Worm (Caenorhabditis elegans) whole organism, young adult: ENCODE results near the gene C05D12.2.

Source experiments
- B0261.1 ChIP-seq: sonication (generic microtip); optimal IDR thresholded peaks from 2 replicates; lab custom pipeline; 2016; ENCODE audit warnings: mild to moderate bottlenecking, missing genetic modification characterization, moderate library complexity, missing compliant biosample characterization
- C06A6.2 ChIP-seq: fragments of 200-800 bp; sonication (Bioruptor generic); conservative IDR thresholded peaks from 2 replicates; pipeline ENCODE4 v1.3.6; 2022; ENCODE audit warnings: missing genetic modification characterization, missing compliant biosample characterization
- C17E4.6 ChIP-seq: fragments of 200-800 bp; sonication (Bioruptor generic); IDR thresholded peaks from 2 replicates; pipeline ENCODE4 v1.3.6; 2022; ENCODE audit warnings: missing genetic modification reagents, missing genetic modification characterization, missing compliant biosample characterization
- F49E8.2 ChIP-seq: sonication (generic microtip); optimal IDR thresholded peaks from 3 replicates; lab custom pipeline; 2017; ENCODE audit warnings: missing genetic modification characterization, mild to moderate bottlenecking, missing compliant biosample characterization, antibody characterized with exemption, moderate library complexity; ENCODE audit not compliant: insufficient read depth
- F57A8.1 ChIP-seq: fragments of 200-800 bp; sonication (Bioruptor generic); optimal IDR thresholded peaks from 2 replicates; lab custom pipeline; 2018; ENCODE audit warnings: mild to moderate bottlenecking, missing genetic modification characterization, moderate library complexity, missing compliant biosample characterization
- F57C9.4 ChIP-seq: sonication (generic microtip); optimal IDR thresholded peaks from 2 replicates; lab custom pipeline; 2017; ENCODE audit warnings: mild to moderate bottlenecking, missing genetic modification characterization, missing compliant biosample characterization
- T07F8.4 ChIP-seq: sonication (generic microtip); optimal IDR thresholded peaks from 2 replicates; lab custom pipeline; 2016; ENCODE audit warnings: mild to moderate bottlenecking, missing genetic modification characterization, moderate library complexity, missing compliant biosample characterization
- Y53G8AR.9 ChIP-seq: fragments of 200-800 bp; sonication (Bioruptor generic); conservative IDR thresholded peaks from 2 replicates; pipeline ENCODE4 v1.3.6; 2022; ENCODE audit warnings: missing genetic modification reagents, missing genetic modification characterization, missing compliant biosample characterization
- Y67H2A.10 ChIP-seq: fragments of 200-800 bp; sonication (Bioruptor generic); conservative IDR thresholded peaks from 2 replicates; pipeline ENCODE4 v1.3.6; 2022; ENCODE audit warnings: missing genetic modification reagents, missing genetic modification characterization, missing compliant biosample characterization
- aptf-3 ChIP-seq: fragments of 200-800 bp; sonication (Bioruptor generic); IDR thresholded peaks from 2 replicates; pipeline ENCODE4 v1.3.6; 2022; ENCODE audit warnings: missing genetic modification characterization, missing compliant biosample characterization
- attf-3 ChIP-seq: fragments of 200-800 bp; sonication (Bioruptor generic); conservative IDR thresholded peaks from 2 replicates; pipeline ENCODE4 v1.3.6; 2022; ENCODE audit warnings: missing genetic modification reagents, missing genetic modification characterization, missing compliant biosample characterization
- attf-6 ChIP-seq: fragments of 200-800 bp; sonication (Bioruptor generic); IDR thresholded peaks from 2 replicates; pipeline ENCODE4 v1.3.6; 2022; ENCODE audit warnings: missing genetic modification reagents, missing genetic modification characterization, missing compliant biosample characterization
- bed-2 ChIP-seq: fragments of 200-800 bp; sonication (Bioruptor generic); IDR thresholded peaks from 2 replicates; pipeline ENCODE4 v1.3.6; 2022; ENCODE audit warnings: missing genetic modification reagents, missing genetic modification characterization, missing compliant biosample characterization
- ccch-3 ChIP-seq: fragments of 200-800 bp; sonication (Bioruptor generic); optimal IDR thresholded peaks from 2 replicates; lab custom pipeline; 2018; ENCODE audit warnings: mild to moderate bottlenecking, missing genetic modification characterization, missing compliant biosample characterization
- egl-44 ChIP-seq: fragments of 200-800 bp; sonication (Bioruptor generic); IDR thresholded peaks from 2 replicates; pipeline ENCODE4 v1.3.6; 2022; ENCODE audit warnings: missing genetic modification reagents, missing genetic modification characterization, missing compliant biosample characterization
- egrh-3 ChIP-seq: fragments of 200-800 bp; sonication (Bioruptor generic); IDR thresholded peaks from 2 replicates; pipeline ENCODE4 v1.3.6; 2022; ENCODE audit warnings: missing genetic modification reagents, missing genetic modification characterization, missing compliant biosample characterization
- him-1 ChIP-seq: sonication (generic microtip); optimal IDR thresholded peaks from 2 replicates; lab custom pipeline; 2016; ENCODE audit warnings: missing genotype, missing genetic modification reagents, missing genetic modification characterization, missing compliant biosample characterization
- hmg-1.2 ChIP-seq: fragments of 200-800 bp; sonication (Bioruptor generic); IDR thresholded peaks from 2 replicates; pipeline ENCODE4 v1.3.6; 2022; ENCODE audit warnings: missing genetic modification reagents, missing genetic modification characterization, missing compliant biosample characterization
- hmg-20 ChIP-seq: fragments of 200-800 bp; sonication (Bioruptor generic); IDR thresholded peaks from 2 replicates; pipeline ENCODE4 v1.3.6; 2022; ENCODE audit warnings: missing genetic modification reagents, missing genetic modification characterization, missing compliant biosample characterization
- lin-26 ChIP-seq: fragments of 200-800 bp; sonication (Bioruptor generic); IDR thresholded peaks from 2 replicates; pipeline ENCODE4 v1.3.6; 2022; ENCODE audit warnings: missing genetic modification reagents, missing genetic modification characterization, missing compliant biosample characterization
- lin-35 ChIP-seq, 3 experiments: fragments of 150-350 bp in 2 of 3; sonication (generic microtip) in 1 of 3; optimal IDR thresholded peaks; 2 replicates each; lab custom pipeline; 2014 to 2018; ENCODE audit warnings: missing biosample characterization in 3 of 3, missing genetic modification characterization in 3 of 3, missing genetic modification reagents in 3 of 3
- madf-6 ChIP-seq: fragments of 200-800 bp; sonication (Bioruptor generic); IDR thresholded peaks from 2 replicates; pipeline ENCODE4 v1.3.6; 2022; ENCODE audit warnings: missing genetic modification reagents, missing genetic modification characterization, missing compliant biosample characterization
- mel-28 ChIP-seq: sonication (generic microtip); optimal IDR thresholded peaks from 2 replicates; lab custom pipeline; 2016; ENCODE audit warnings: borderline replicate concordance, mild to moderate bottlenecking, missing genetic modification characterization, missing compliant biosample characterization
- nfya-2 ChIP-seq: fragments of 200-800 bp; sonication (Bioruptor generic); IDR thresholded peaks from 2 replicates; pipeline ENCODE4 v1.3.6; 2022; ENCODE audit warnings: missing genetic modification reagents, missing genetic modification characterization, missing compliant biosample characterization
- nhr-27 ChIP-seq: fragments of 200-800 bp; sonication (Bioruptor generic); optimal IDR thresholded peaks from 2 replicates; lab custom pipeline; 2018; ENCODE audit warnings: mild to moderate bottlenecking, missing genetic modification characterization, moderate library complexity, missing compliant biosample characterization
- repo-1 ChIP-seq: sonication (generic microtip); optimal IDR thresholded peaks from 2 replicates; lab custom pipeline; 2017; ENCODE audit warnings: mild to moderate bottlenecking, missing genetic modification characterization, missing compliant biosample characterization
- rpc-1 ChIP-seq, 2 experiments: fragments of 150-350 bp in 1 of 2; sonication (generic microtip) in 1 of 2; optimal IDR thresholded peaks; 2 replicates each; lab custom pipeline; 2014 to 2018; ENCODE audit warnings: missing biosample characterization in 1 of 2, missing genetic modification characterization in 1 of 2, missing genetic modification reagents in 1 of 2, missing genotype in 1 of 2
- sea-2 ChIP-seq: fragments of 200-800 bp; sonication (Bioruptor generic); IDR thresholded peaks from 2 replicates; pipeline ENCODE4 v1.3.6; 2022; ENCODE audit warnings: missing genetic modification characterization, missing compliant biosample characterization
- snpc-1.3 ChIP-seq: sonication (generic microtip); optimal IDR thresholded peaks from 2 replicates; lab custom pipeline; 2017; ENCODE audit warnings: missing genetic modification characterization, mild to moderate bottlenecking, missing compliant biosample characterization, antibody characterized with exemption, moderate library complexity, missing genotype, missing genetic modification reagents; ENCODE audit not compliant: insufficient read depth
- somi-1 ChIP-seq: fragments of 200-800 bp; sonication (Bioruptor generic); optimal IDR thresholded peaks from 2 replicates; lab custom pipeline; 2018; ENCODE audit warnings: mild to moderate bottlenecking, missing genetic modification characterization, missing compliant biosample characterization
- tbp1 ChIP-seq: fragments of 200-800 bp; sonication (Bioruptor generic); optimal IDR thresholded peaks from 2 replicates; lab custom pipeline; 2018; ENCODE audit warnings: mild to moderate bottlenecking, missing genetic modification characterization, missing compliant biosample characterization
- unc-62 ChIP-seq: fragments of 150-350 bp; optimal IDR thresholded peaks from 2 replicates; lab custom pipeline; 2014; ENCODE audit warnings: missing biosample characterization, missing genetic modification reagents, missing genetic modification characterization
- zfh-2 ChIP-seq: fragments of 200-800 bp; sonication (Bioruptor generic); conservative IDR thresholded peaks from 2 replicates; pipeline ENCODE4 v1.3.6; 2022; ENCODE audit warnings: missing genetic modification reagents, missing genetic modification characterization, missing compliant biosample characterization
- ztf-25 ChIP-seq: fragments of 200-800 bp; sonication (Bioruptor generic); IDR thresholded peaks from 2 replicates; pipeline ENCODE4 v1.3.6; 2022; ENCODE audit warnings: missing genetic modification reagents, missing genetic modification characterization, missing compliant biosample characterization
- ztf-28 ChIP-seq: fragments of 200-800 bp; sonication (Bioruptor generic); IDR thresholded peaks from 2 replicates; pipeline ENCODE4 v1.3.6; 2022; ENCODE audit warnings: missing genetic modification reagents, missing genetic modification characterization, missing compliant biosample characterization

Gene C05D12.2

DNA sequence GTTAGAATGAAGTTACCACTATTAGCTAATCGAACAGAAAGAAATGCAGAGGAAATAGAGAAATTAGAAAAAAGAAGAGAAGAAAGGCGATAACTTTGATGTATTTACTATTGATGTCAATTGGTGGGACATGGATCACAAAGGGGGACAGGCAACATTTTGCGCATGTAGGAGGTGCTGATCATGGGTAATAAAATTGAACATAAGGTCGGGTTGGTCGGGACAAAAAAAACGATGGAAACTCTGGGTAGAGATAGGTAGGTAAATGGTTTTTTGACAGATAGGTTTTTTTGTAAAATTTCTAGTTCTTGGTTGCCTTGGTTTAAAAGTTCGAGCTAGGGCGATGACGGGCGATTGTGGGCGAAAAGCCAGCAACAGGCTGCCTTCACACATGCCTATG is 27.2 kb upstream of the C05D12.2 start, which contains the start of gene shn-1:
TSS of gene shn-1 (minus strand) at position 101 of the 400 bp plus-strand sequence.
- TF ChIP-seq zfh-2 (GFP tag; lab: Robert Waterston, UW) (no peak), repo-1 (tag; lab: Kevin White, UChicago) (no peak), Y67H2A.10 (GFP tag; lab: Robert Waterston, UW) (no peak), F57A8.1 (GFP tag; lab: Kevin White, UChicago) (no peak), F49E8.2 (tag; lab: Kevin White, UChicago) (no peak), ztf-28 (GFP tag; lab: Robert Waterston, UW) (no peak), lin-35 (GFP tag; optimal IDR thresholded peaks at IDR 0.05; lab: Kevin White, UChicago) (no peak), hmg-1.2 (GFP tag; lab: Robert Waterston, UW) (no peak), F57C9.4 (no peak), unc-62 (GFP tag; lab: Kevin White, UChicago) (no peak), egrh-3 (no peak), Y53G8AR.9 (no peak), attf-6 (GFP tag; lab: Robert Waterston, UW) (no peak), ztf-25 (GFP tag; lab: Robert Waterston, UW) (no peak), C17E4.6 (GFP tag; lab: Robert Waterston, UW) (no peak), hmg-20 (GFP tag; lab: Robert Waterston, UW) (no peak), madf-6 (no peak), mel-28 (no peak), ccch-3 (no peak)

DNA sequence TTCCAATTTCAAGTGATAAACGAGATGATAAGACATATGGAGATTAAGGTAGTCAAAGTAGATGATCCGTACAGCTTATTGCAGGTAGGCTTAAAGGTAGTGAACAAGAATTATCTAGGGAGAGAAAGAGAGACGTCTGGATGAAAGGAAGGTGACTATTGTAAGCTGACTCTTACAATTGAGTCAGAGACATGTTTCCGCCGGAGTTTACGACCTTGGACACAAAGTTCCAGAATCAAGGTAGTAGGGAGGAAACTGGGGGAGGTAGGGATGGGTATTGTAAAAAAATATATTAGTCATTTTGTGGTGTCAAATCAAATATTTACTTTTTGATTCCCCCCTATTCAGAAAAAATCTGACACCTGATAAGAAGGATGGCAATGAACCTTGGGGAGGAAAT is 25.7 kb upstream of the C05D12.2 start:
- no peak for TF ChIP-seq egrh-3
- no peak for TF ChIP-seq zfh-2 (GFP tag; lab: Robert Waterston, UW)
- TF ChIP-seq lin-26 (GFP tag; lab: Robert Waterston, UW), result no peak
- no peak for TF ChIP-seq bed-2 (GFP tag; lab: Robert Waterston, UW)
- no peak for TF ChIP-seq nhr-27 (tag; lab: Kevin White, UChicago)
- TF ChIP-seq nfya-2 (GFP tag; lab: Robert Waterston, UW), result no peak

DNA sequence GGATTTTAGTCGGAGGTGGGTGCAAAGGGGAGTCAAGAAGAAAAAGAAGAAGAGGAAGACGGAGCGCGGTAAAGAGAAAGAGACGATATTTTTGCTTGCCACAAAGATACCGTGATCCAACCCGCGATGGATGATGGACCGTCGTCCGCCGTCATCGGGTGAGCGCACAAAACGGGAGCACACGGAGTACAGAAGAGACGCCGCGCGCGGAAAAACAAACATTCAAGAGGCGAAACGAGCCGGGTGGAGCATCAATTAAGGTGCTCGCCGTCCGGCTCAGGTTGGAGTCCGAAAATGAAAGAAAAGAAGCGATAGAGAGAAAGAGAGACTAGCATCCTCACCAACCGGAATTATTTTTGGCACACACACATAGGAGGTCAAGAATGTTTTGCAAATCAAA is 24.3 kb upstream of the C05D12.2 start:
- TF ChIP-seq egrh-3, result peak; percentile 15; the same call in 1 of the 2 replicates
- no peak for TF ChIP-seq him-1 (tag; lab: Kevin White, UChicago)
- no peak for TF ChIP-seq mel-28
- TF ChIP-seq sea-2 (GFP tag; lab: Robert Waterston, UW), result no peak
- peak; percentile 72 for TF ChIP-seq zfh-2 (GFP tag; lab: Robert Waterston, UW)
- TF ChIP-seq somi-1 (GFP tag; lab: Kevin White, UChicago), result no peak

DNA sequence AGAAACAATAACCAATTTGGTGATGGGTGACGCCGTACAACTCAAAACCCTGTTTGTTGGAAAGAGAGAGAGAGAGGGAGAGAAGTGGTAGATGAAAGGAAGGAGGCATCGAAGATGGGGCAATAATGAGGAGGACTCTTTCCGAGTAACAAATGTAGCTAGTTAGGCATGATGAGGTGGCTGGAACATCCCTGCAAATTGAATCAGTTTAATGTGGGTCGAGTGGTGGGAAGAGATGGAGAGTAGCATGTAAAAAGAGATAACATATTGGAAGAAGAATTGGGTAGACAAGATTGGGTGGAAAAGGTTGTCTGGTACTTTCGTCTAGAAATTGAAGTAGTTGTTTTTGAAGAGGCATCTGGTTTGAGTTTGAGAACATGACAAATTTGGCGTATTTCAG is 21.9 kb upstream of the C05D12.2 start:
- TF ChIP-seq C06A6.2 (GFP tag; lab: Robert Waterston, UW) (no peak), rpc-1 (optimal IDR thresholded peaks at IDR 0.05; lab: Kevin White, UChicago) (no peak), rpc-1 (tag; optimal IDR thresholded peaks at IDR 0.05; lab: Kevin White, UChicago) (no peak), attf-3 (GFP tag; lab: Robert Waterston, UW) (0 out of 2 replicates have a peak, but pooled peaks have one; percentile 25), egl-44 (GFP tag; lab: Robert Waterston, UW) (no peak)

DNA sequence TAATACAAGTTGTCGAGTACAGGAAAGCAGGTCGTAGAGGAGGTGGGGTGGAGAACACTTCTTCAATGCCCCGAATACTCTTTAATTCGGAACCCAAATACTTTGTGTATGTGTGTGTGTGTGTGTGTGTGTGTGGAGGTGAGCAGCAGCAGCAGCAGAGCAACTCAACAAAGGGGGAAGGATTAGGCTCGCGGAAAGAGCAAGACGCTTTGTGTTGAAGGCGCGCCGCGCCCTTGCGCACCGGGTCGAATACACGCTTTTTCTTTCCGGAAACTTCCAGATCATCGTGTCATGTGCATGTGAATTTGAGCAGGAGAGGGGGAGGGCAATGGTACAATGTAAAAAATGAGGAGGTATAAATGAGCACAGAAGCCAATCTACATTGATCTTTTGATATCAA is 19.3 kb upstream of the C05D12.2 start:
- TF ChIP-seq B0261.1 (tag; lab: Kevin White, UChicago), result no peak
- TF ChIP-seq zfh-2 (GFP tag; lab: Robert Waterston, UW), result peak; percentile 60
- no peak for TF ChIP-seq snpc-1.3 (tag; lab: Kevin White, UChicago)
- no peak for TF ChIP-seq T07F8.4 (tag; lab: Kevin White, UChicago)
- TF ChIP-seq Y53G8AR.9, result no peak
- TF ChIP-seq tbp1, result no peak
- TF ChIP-seq aptf-3 (GFP tag; lab: Robert Waterston, UW), result no peak
